Fruit fly (Drosophila melanogaster) whole organism, embryonic: ENCODE measurements around the gene CG7860.

ENCODE experiments used
- B-H1 ChIP-seq: fragments of 200-800 bp; sonication (Bioruptor generic); IDR thresholded peaks from 3 replicates; pipeline ENCODE4 v1.3.6; 2022; ENCODE audit warnings: missing biosample characterization, missing genetic modification characterization
- CG10321 ChIP-seq: fragments of 200-800 bp; sonication (Bioruptor generic); IDR thresholded peaks from 2 replicates; pipeline ENCODE4 v1.3.6; 2022; ENCODE audit warnings: missing biosample characterization, missing genetic modification characterization
- CG12769 ChIP-seq: fragments of 200-800 bp; sonication (Bioruptor generic); optimal IDR thresholded peaks from 2 replicates; lab custom pipeline; 2019; ENCODE audit warnings: missing biosample characterization, mild to moderate bottlenecking, missing genetic modification characterization, moderate library complexity
- CG14014 ChIP-seq: fragments of 200-800 bp; sonication (Bioruptor generic); IDR thresholded peaks from 2 replicates; pipeline ENCODE4 v1.3.6; 2022; ENCODE audit warnings: missing biosample characterization, missing genetic modification characterization
- CG14860 ChIP-seq: fragments of 200-800 bp; sonication (Bioruptor generic); IDR thresholded peaks from 3 replicates; pipeline ENCODE4 v1.3.6; 2022; ENCODE audit warnings: missing biosample characterization, missing genetic modification characterization; ENCODE audit not compliant: partially characterized antibody
- CG15011 ChIP-seq: fragments of 200-800 bp; sonication (Bioruptor generic); optimal IDR thresholded peaks from 3 replicates; lab custom pipeline; 2018; ENCODE audit warnings: missing biosample characterization, mild to moderate bottlenecking, missing genetic modification characterization
- CG15514 ChIP-seq: fragments of 200-800 bp; sonication (Bioruptor generic); optimal IDR thresholded peaks from 3 replicates; lab custom pipeline; 2017; ENCODE audit warnings: missing biosample characterization, missing genetic modification characterization, mild to moderate bottlenecking, moderate library complexity, missing genetic modification reagents
- CG16863 ChIP-seq: fragments of 200-800 bp; sonication (Bioruptor generic); optimal IDR thresholded peaks from 3 replicates; lab custom pipeline; 2016; ENCODE audit warnings: missing biosample characterization, missing genetic modification characterization
- CG17912 ChIP-seq: fragments of 200-800 bp; sonication (Bioruptor generic); optimal IDR thresholded peaks from 2 replicates; lab custom pipeline; 2018; ENCODE audit warnings: missing biosample characterization, mild to moderate bottlenecking, missing genetic modification characterization
- CG2116 ChIP-seq: fragments of 200-800 bp; sonication (Bioruptor generic); optimal IDR thresholded peaks from 3 replicates; lab custom pipeline; 2018; ENCODE audit warnings: missing biosample characterization, mild to moderate bottlenecking, missing genetic modification characterization
- CG2202 ChIP-seq: fragments of 200-800 bp; sonication (Bioruptor generic); optimal IDR thresholded peaks from 2 replicates; lab custom pipeline; 2018; ENCODE audit warnings: missing biosample characterization, mild to moderate bottlenecking, missing genetic modification characterization
- CG2875 ChIP-seq: fragments of 200-800 bp; sonication (Bioruptor generic); optimal IDR thresholded peaks from 2 replicates; lab custom pipeline; 2017; ENCODE audit warnings: missing biosample characterization, mild to moderate bottlenecking, missing genetic modification characterization, missing genetic modification reagents
- CG32772 ChIP-seq: fragments of 200-800 bp; sonication (Bioruptor generic); IDR thresholded peaks from 2 replicates; pipeline ENCODE4 v1.3.6; 2022; ENCODE audit warnings: missing biosample characterization, missing genetic modification characterization
- CG4424 ChIP-seq: fragments of 200-800 bp; sonication (Bioruptor generic); optimal IDR thresholded peaks from 3 replicates; lab custom pipeline; 2016; ENCODE audit warnings: missing biosample characterization, missing genetic modification characterization
- CG6791 ChIP-seq: fragments of 200-800 bp; sonication (Bioruptor generic); IDR thresholded peaks from 3 replicates; pipeline ENCODE4 v1.3.6; 2022; ENCODE audit warnings: missing biosample characterization, missing genetic modification characterization; ENCODE audit not compliant: partially characterized antibody
- CG9215 ChIP-seq: fragments of 200-800 bp; sonication (Bioruptor generic); IDR thresholded peaks from 2 replicates; pipeline ENCODE4 v1.3.6; 2022; ENCODE audit warnings: missing biosample characterization, missing genetic modification characterization
- CG9876 ChIP-seq: fragments of 200-800 bp; sonication (Bioruptor generic); optimal IDR thresholded peaks from 2 replicates; lab custom pipeline; 2016; ENCODE audit warnings: missing biosample characterization, missing genetic modification characterization
- CTCF ChIP-seq: fragments of 200-800 bp; sonication (Bioruptor generic); optimal IDR thresholded peaks from 2 replicates; lab custom pipeline; 2017; ENCODE audit warnings: missing biosample characterization, mild to moderate bottlenecking, missing genetic modification characterization, moderate library complexity
- Deaf1 ChIP-seq: fragments of 200-800 bp; optimal IDR thresholded peaks from 3 replicates; lab custom pipeline; 2019; ENCODE audit warnings: missing biosample characterization, mild to moderate bottlenecking, missing genetic modification characterization, moderate library complexity
- Dip3 ChIP-seq: fragments of 200-800 bp; sonication (Bioruptor generic); optimal IDR thresholded peaks from 3 replicates; lab custom pipeline; 2016; ENCODE audit warnings: missing biosample characterization, missing genetic modification characterization
- Hey ChIP-seq: fragments of 200-800 bp; sonication (Bioruptor generic); optimal IDR thresholded peaks from 3 replicates; lab custom pipeline; 2018; ENCODE audit warnings: missing biosample characterization, mild to moderate bottlenecking, missing genetic modification characterization
- Hmx ChIP-seq: fragments of 200-800 bp; sonication (Bioruptor generic); optimal IDR thresholded peaks from 2 replicates; lab custom pipeline; 2016; ENCODE audit warnings: missing biosample characterization, missing genetic modification characterization
- Kr ChIP-seq: fragments of 200-800 bp; sonication (Bioruptor generic); optimal IDR thresholded peaks from 2 replicates; lab custom pipeline; 2017; ENCODE audit warnings: missing biosample characterization, mild to moderate bottlenecking, missing genetic modification characterization
- Lpt ChIP-seq: fragments of >200 bp; optimal IDR thresholded peaks from 2 replicates; lab custom pipeline; 2018; ENCODE audit warnings: missing biosample characterization, missing genetic modification characterization
- Side ChIP-seq: fragments of 200-800 bp; sonication (Bioruptor generic); optimal IDR thresholded peaks from 2 replicates; lab custom pipeline; 2016; ENCODE audit warnings: missing biosample characterization, missing genetic modification characterization
- Sox102F ChIP-seq: fragments of 200-800 bp; sonication (Bioruptor generic); optimal IDR thresholded peaks from 2 replicates; lab custom pipeline; 2018; ENCODE audit warnings: missing biosample characterization, mild to moderate bottlenecking, missing genetic modification characterization, moderate library complexity
- Ssrp ChIP-seq: fragments of 200-800 bp; sonication (Bioruptor generic); optimal IDR thresholded peaks from 2 replicates; lab custom pipeline; 2018; ENCODE audit warnings: missing biosample characterization, mild to moderate bottlenecking, missing genetic modification characterization, moderate library complexity
- Tbp ChIP-seq: fragments of >200 bp; optimal IDR thresholded peaks from 2 replicates; lab custom pipeline; 2018; ENCODE audit warnings: missing biosample characterization, missing genetic modification characterization
- Trl ChIP-seq, 3 experiments: fragments of >200 bp in 2 of 3; fragments of 200-800 bp in 1 of 3; sonication (Bioruptor generic) in 1 of 3; optimal IDR thresholded peaks; 2 replicates in 1 of 3; 3 replicates in 2 of 3; lab custom pipeline; 2016 to 2017; ENCODE audit warnings: missing biosample characterization in 1 of 3, missing genetic modification characterization in 1 of 3
- ab ChIP-seq: fragments of 200-800 bp; sonication (Bioruptor generic); optimal IDR thresholded peaks from 2 replicates; lab custom pipeline; 2016; ENCODE audit warnings: missing biosample characterization, missing genetic modification characterization
- aop ChIP-seq: fragments of 200-800 bp; sonication (Bioruptor generic); IDR thresholded peaks from 2 replicates; pipeline ENCODE4 v1.3.6; 2022; ENCODE audit warnings: missing biosample characterization, missing genetic modification characterization
- ato ChIP-seq: fragments of 200-800 bp; sonication (Bioruptor generic); IDR thresholded peaks from 2 replicates; pipeline ENCODE4 v1.3.6; 2022; ENCODE audit warnings: missing biosample characterization, missing genetic modification characterization; ENCODE audit not compliant: partially characterized antibody
- chinmo ChIP-seq: fragments of 200-800 bp; sonication (Bioruptor generic); IDR thresholded peaks from 4 replicates; pipeline ENCODE4 v1.3.6; 2022; ENCODE audit warnings: missing biosample characterization, missing genetic modification characterization; ENCODE audit not compliant: partially characterized antibody
- dmrt11E ChIP-seq: fragments of 200-800 bp; sonication (Bioruptor generic); optimal IDR thresholded peaks from 3 replicates; lab custom pipeline; 2018; ENCODE audit warnings: missing biosample characterization, mild to moderate bottlenecking, missing genetic modification characterization, moderate library complexity
- dpn ChIP-seq, 2 experiments: fragments of 200-800 bp; sonication (Bioruptor generic); optimal IDR thresholded peaks; 3 replicates each; lab custom pipeline; 2016; ENCODE audit warnings: missing biosample characterization in 2 of 2, missing genetic modification characterization in 2 of 2
- fd3F ChIP-seq: fragments of 200-800 bp; sonication (Bioruptor generic); optimal IDR thresholded peaks from 2 replicates; lab custom pipeline; 2018; ENCODE audit warnings: missing biosample characterization, mild to moderate bottlenecking, missing genetic modification characterization, moderate library complexity
- fd96Cb ChIP-seq: fragments of 200-800 bp; sonication (Bioruptor generic); optimal IDR thresholded peaks from 2 replicates; lab custom pipeline; 2018; ENCODE audit warnings: missing biosample characterization, mild to moderate bottlenecking, missing genetic modification characterization, moderate library complexity
- fru ChIP-seq: fragments of >200 bp; optimal IDR thresholded peaks from 2 replicates; lab custom pipeline; 2017
- ftz-f1 ChIP-seq: fragments of 200-800 bp; sonication (Bioruptor generic); optimal IDR thresholded peaks from 2 replicates; lab custom pipeline; 2016; ENCODE audit warnings: missing biosample characterization, missing genetic modification characterization
- hb ChIP-seq: fragments of 200-800 bp; sonication (Bioruptor generic); IDR thresholded peaks from 3 replicates; pipeline ENCODE4 v1.3.6; 2022; ENCODE audit warnings: missing biosample characterization, missing genetic modification characterization; ENCODE audit not compliant: partially characterized antibody
- knrl ChIP-seq: fragments of 200-800 bp; sonication (Bioruptor generic); IDR thresholded peaks from 3 replicates; pipeline ENCODE4 v1.3.6; 2022; ENCODE audit warnings: missing biosample characterization, missing genetic modification characterization; ENCODE audit not compliant: partially characterized antibody
- lab ChIP-seq: fragments of 200-800 bp; sonication (Bioruptor generic); optimal IDR thresholded peaks from 3 replicates; lab custom pipeline; 2017; ENCODE audit warnings: missing biosample characterization, missing genetic modification characterization, mild to moderate bottlenecking, moderate library complexity, missing genetic modification reagents
- nmo ChIP-seq: fragments of 200-800 bp; sonication (Bioruptor generic); optimal IDR thresholded peaks from 2 replicates; lab custom pipeline; 2018; ENCODE audit warnings: missing biosample characterization, mild to moderate bottlenecking, missing genetic modification characterization, moderate library complexity
- odd ChIP-seq: fragments of 200-800 bp; sonication (Bioruptor generic); optimal IDR thresholded peaks from 2 replicates; lab custom pipeline; 2017; ENCODE audit warnings: missing biosample characterization, mild to moderate bottlenecking, missing genetic modification characterization
- pho ChIP-seq: fragments of 200-800 bp; sonication (Bioruptor generic); optimal IDR thresholded peaks from 2 replicates; lab custom pipeline; 2016; ENCODE audit warnings: missing biosample characterization, missing genetic modification characterization
- pzg ChIP-seq: fragments of 200-800 bp; sonication (Bioruptor generic); optimal IDR thresholded peaks from 3 replicates; lab custom pipeline; 2018; ENCODE audit warnings: missing biosample characterization, mild to moderate bottlenecking, missing genetic modification characterization, moderate library complexity
- run ChIP-seq: fragments of 200-800 bp; sonication (Bioruptor generic); optimal IDR thresholded peaks from 3 replicates; lab custom pipeline; 2018; ENCODE audit warnings: missing biosample characterization, mild to moderate bottlenecking, missing genetic modification characterization
- schlank ChIP-seq: fragments of 200-800 bp; sonication (Bioruptor generic); optimal IDR thresholded peaks from 2 replicates; lab custom pipeline; 2018; ENCODE audit warnings: missing biosample characterization, mild to moderate bottlenecking, missing genetic modification characterization
- sqz ChIP-seq: fragments of 200-800 bp; sonication (Bioruptor generic); optimal IDR thresholded peaks from 3 replicates; lab custom pipeline; 2018; ENCODE audit warnings: missing biosample characterization, mild to moderate bottlenecking, missing genetic modification characterization
- tup ChIP-seq: fragments of 200-800 bp; sonication (Bioruptor generic); optimal IDR thresholded peaks from 2 replicates; lab custom pipeline; 2016; ENCODE audit warnings: missing biosample characterization, mild to moderate bottlenecking, missing genetic modification characterization, moderate library complexity
- z ChIP-seq: fragments of 200-800 bp; sonication (Bioruptor generic); IDR thresholded peaks from 3 replicates; pipeline ENCODE4 v1.3.6; 2022; ENCODE audit warnings: missing biosample characterization, missing genetic modification characterization

The CG7860 gene

dm6 chrX:15549055-15549454 is 19.7 kb upstream of the CG7860 start (continued):
- no peak for TF ChIP-seq ato
- peak; percentile 84 for TF ChIP-seq Sox102F (GFP tag; lab: Kevin White, UChicago)
- TF ChIP-seq CG9215, result peak; percentile 94
- no peak for TF ChIP-seq ftz-f1 (GFP tag; lab: Kevin White, UChicago)
- TF ChIP-seq schlank (tag; lab: Kevin White, UChicago), result no peak
- TF ChIP-seq sqz (GFP tag; lab: Kevin White, UChicago), result peak; percentile 48
- TF ChIP-seq Ssrp (tag; lab: Kevin White, UChicago), result peak; percentile 78
- no peak for TF ChIP-seq Lpt (GFP tag; lab: Kevin White, UChicago)
- no peak for TF ChIP-seq Trl (optimal IDR thresholded peaks at IDR 0.05; lab: Kevin White, UChicago)
- peak; percentile 80 for TF ChIP-seq Trl (GFP tag; optimal IDR thresholded peaks at IDR 0.05; lab: Kevin White, UChicago)
- TF ChIP-seq CG14014 (GFP tag; lab: Robert Waterston, UW), result peak; percentile 75
- TF ChIP-seq Kr (GFP tag; lab: Kevin White, UChicago), result no peak
- no peak for TF ChIP-seq aop (GFP tag; lab: Robert Waterston, UW)
- peak; percentile 57; the same call in 2 of the 3 replicates for TF ChIP-seq B-H1 (GFP tag; lab: Robert Waterston, UW)
- peak; percentile 65 for TF ChIP-seq CG2875 (GFP tag; lab: Kevin White, UChicago)
- TF ChIP-seq CG6791 (GFP tag; lab: Robert Waterston, UW), result no peak
- TF ChIP-seq CG9876 (GFP tag; lab: Kevin White, UChicago), result peak; percentile 52
- no peak for TF ChIP-seq chinmo (GFP tag; lab: Robert Waterston, UW)
- TF ChIP-seq CG15011 (GFP tag; lab: Kevin White, UChicago), result peak; percentile 57
- TF ChIP-seq CG15514 (GFP tag; lab: Kevin White, UChicago), result peak; percentile 57
- no peak for TF ChIP-seq fru (lab: Kevin White, UChicago)
- no peak for TF ChIP-seq Tbp (GFP tag; lab: Kevin White, UChicago)
- peak; percentile 70 for TF ChIP-seq pho (GFP tag; lab: Kevin White, UChicago)
- TF ChIP-seq CG4424 (GFP tag; lab: Kevin White, UChicago), result peak; percentile 69
- no peak for TF ChIP-seq z
- TF ChIP-seq run (tag; lab: Kevin White, UChicago), result peak; percentile 43
- no peak for TF ChIP-seq hb (GFP tag; lab: Robert Waterston, UW)
- peak; percentile 59 for TF ChIP-seq CG16863 (GFP tag; lab: Kevin White, UChicago)
- peak; percentile 34 for TF ChIP-seq CG2116 (GFP tag; lab: Kevin White, UChicago)
- peak; percentile 63 for TF ChIP-seq odd (GFP tag; lab: Kevin White, UChicago)
- peak; percentile 29 for TF ChIP-seq Hmx (GFP tag; lab: Kevin White, UChicago)
- TF ChIP-seq CG32772 (GFP tag; lab: Robert Waterston, UW), result peak; percentile 68
- peak; percentile 5 for TF ChIP-seq CG12769 (tag; lab: Kevin White, UChicago)
- TF ChIP-seq Side (GFP tag; lab: Kevin White, UChicago), result peak; percentile 64
- TF ChIP-seq nmo (GFP tag; lab: Kevin White, UChicago), result peak; percentile 87
- no peak for TF ChIP-seq Hey (tag; lab: Kevin White, UChicago)
- TF ChIP-seq ab (GFP tag; lab: Kevin White, UChicago), result peak; percentile 10
- peak; percentile 54 for TF ChIP-seq Dip3 (GFP tag; lab: Kevin White, UChicago)
- peak; percentile 74 for TF ChIP-seq fd3F (GFP tag; lab: Kevin White, UChicago)
- TF ChIP-seq Deaf1 (tag; lab: Kevin White, UChicago), result peak; percentile 66
- peak; percentile 68 to 81 for TF ChIP-seq dpn (GFP tag; optimal IDR thresholded peaks at IDR 0.05; lab: Kevin White, UChicago)
- TF ChIP-seq dmrt11E (tag; lab: Kevin White, UChicago), result peak; percentile 6
- no peak for TF ChIP-seq CG10321 (GFP tag; lab: Robert Waterston, UW)
- TF ChIP-seq fd96Cb (tag; lab: Kevin White, UChicago), result peak; percentile 80
- TF ChIP-seq CG17912 (GFP tag; lab: Kevin White, UChicago), result no peak
- TF ChIP-seq tup (GFP tag; lab: Kevin White, UChicago), result no peak
- no peak for TF ChIP-seq pzg (GFP tag; lab: Kevin White, UChicago)
- TF ChIP-seq knrl (GFP tag; lab: Robert Waterston, UW), result no peak
- no peak for TF ChIP-seq CG14860 (GFP tag; lab: Robert Waterston, UW)
- TF ChIP-seq CG2202 (tag; lab: Kevin White, UChicago), result no peak
- TF ChIP-seq CTCF (GFP tag; lab: Kevin White, UChicago), result no peak
- TF ChIP-seq lab, result peak; percentile 86
